Fruit fly (Drosophila melanogaster): ENCODE data around the gene CG11656.

CG11656 gene

DNA sequence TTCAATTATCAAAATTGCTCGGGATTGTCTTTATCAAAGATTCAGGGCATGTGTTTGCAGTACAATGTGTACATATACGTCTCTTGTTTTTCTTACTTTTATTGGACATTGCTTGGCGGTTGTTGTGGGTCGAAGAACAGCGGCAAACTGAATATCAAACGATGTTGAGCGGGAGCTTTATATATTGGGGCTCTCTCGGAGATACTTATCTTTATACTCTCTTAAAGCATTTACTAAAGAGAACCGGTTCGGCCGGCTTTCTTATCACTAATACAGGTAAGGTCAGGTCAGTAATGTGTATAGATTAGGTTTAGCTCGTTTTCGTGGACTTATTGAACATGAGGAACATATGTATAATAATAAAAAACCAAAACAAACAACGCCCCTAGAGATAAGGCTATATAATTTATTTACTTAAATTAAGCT is 41.6 kb downstream of the CG11656 start, which contains the start of gene CG7966 (continued):
- TF ChIP-seq Deaf1 (tag; optimal IDR thresholded peaks at IDR 0.05), result peak; percentile 34
- no peak for TF ChIP-seq Ada2b (GFP tag; IDR thresholded peaks at IDR 0.05)
- peak; percentile 2 for TF ChIP-seq odd (GFP tag; optimal IDR thresholded peaks at IDR 0.05)
- no peak for TF ChIP-seq Oaz (GFP tag; IDR thresholded peaks at IDR 0.05)
- TF ChIP-seq pros (GFP tag; optimal IDR thresholded peaks at IDR 0.05), result no peak
- TF ChIP-seq CG17612 (GFP tag; IDR thresholded peaks at IDR 0.05), result no peak
- peak; percentile 19 for TF ChIP-seq CG13296 (GFP tag; optimal IDR thresholded peaks at IDR 0.05)
- peak; percentile 2 for TF ChIP-seq BtbVII (GFP tag; optimal IDR thresholded peaks at IDR 0.05)
- TF ChIP-seq otp (GFP tag; IDR thresholded peaks at IDR 0.05), result 0 out of 3 replicates have a peak, but pooled peaks have one; percentile 41
- TF ChIP-seq ems (GFP tag; optimal IDR thresholded peaks at IDR 0.05), result no peak
- no peak for TF ChIP-seq croc (GFP tag; conservative IDR thresholded peaks at IDR 0.05)
- TF ChIP-seq CG33213 (GFP tag; optimal IDR thresholded peaks at IDR 0.05), result no peak
- no peak for TF ChIP-seq schlank (tag; optimal IDR thresholded peaks at IDR 0.05)
- no peak for TF ChIP-seq CG12942 (GFP tag; optimal IDR thresholded peaks at IDR 0.05)
- no peak for TF ChIP-seq pnt (GFP tag; optimal IDR thresholded peaks at IDR 0.05)
- no peak for TF ChIP-seq CG14441 (GFP tag; IDR thresholded peaks at IDR 0.05)
- peak; percentile 26; the same call in 1 of the 2 replicates for TF ChIP-seq Adf1 (GFP tag; IDR thresholded peaks at IDR 0.05)
- no peak for TF ChIP-seq MESR4 (GFP tag; optimal IDR thresholded peaks at IDR 0.05)
- no peak for TF ChIP-seq CG2199 (GFP tag; IDR thresholded peaks at IDR 0.05)
- no peak for TF ChIP-seq CG1529 (GFP tag; optimal IDR thresholded peaks at IDR 0.05)
- TF ChIP-seq seq (GFP tag; IDR thresholded peaks at IDR 0.05), result 0 out of 2 replicates have a peak, but pooled peaks have one; percentile 32
- TF ChIP-seq tna (GFP tag; IDR thresholded peaks at IDR 0.05; ENCODE audit: partially characterized antibody), result peak; percentile 30; the same call in 1 of the 2 replicates
- no peak for TF ChIP-seq insv (GFP tag; optimal IDR thresholded peaks at IDR 0.05)
- peak; percentile 76 for TF ChIP-seq CG11695 (GFP tag; IDR thresholded peaks at IDR 0.05)
- peak; percentile 97 for TF ChIP-seq grn (GFP tag; optimal IDR thresholded peaks at IDR 0.05)
- no peak for TF ChIP-seq CG8281 (tag; optimal IDR thresholded peaks at IDR 0.05)
- TF ChIP-seq fru (optimal IDR thresholded peaks at IDR 0.05), result no peak
- TF ChIP-seq Optix (GFP tag; IDR thresholded peaks at IDR 0.05), result no peak
- no peak for TF ChIP-seq CG14860 (GFP tag; IDR thresholded peaks at IDR 0.05; ENCODE audit: partially characterized antibody)
- no peak for TF ChIP-seq kni (GFP tag; optimal IDR thresholded peaks at IDR 0.05)
- TF ChIP-seq Sin3A (optimal IDR thresholded peaks at IDR 0.05), result no peak
- peak; percentile 52 for TF ChIP-seq CG7987 (GFP tag; optimal IDR thresholded peaks at IDR 0.05)
- TF ChIP-seq CG31388 (GFP tag; optimal IDR thresholded peaks at IDR 0.05), result no peak
- TF ChIP-seq CG17361 (GFP tag; IDR thresholded peaks at IDR 0.05), result 0 out of 3 replicates have a peak, but pooled peaks have one; percentile 6
- no peak for TF ChIP-seq slbo (GFP tag; IDR thresholded peaks at IDR 0.05)
- TF ChIP-seq CG4360 (GFP tag; IDR thresholded peaks at IDR 0.05), result no peak; the same call in 1 of the 2 replicates
- TF ChIP-seq fd102C (GFP tag; optimal IDR thresholded peaks at IDR 0.05), result no peak
- no peak for TF ChIP-seq Aef1 (GFP tag; IDR thresholded peaks at IDR 0.05)
- no peak for TF ChIP-seq lmd (GFP tag; IDR thresholded peaks at IDR 0.05)
- no peak for TF ChIP-seq Mes4 (GFP tag; optimal IDR thresholded peaks at IDR 0.05)
- TF ChIP-seq CG16815 (GFP tag; optimal IDR thresholded peaks at IDR 0.05), result no peak
- peak; percentile 40 for TF ChIP-seq Sox100B (GFP tag; optimal IDR thresholded peaks at IDR 0.05)
- TF ChIP-seq psq (GFP tag; optimal IDR thresholded peaks at IDR 0.05), result no peak
- TF ChIP-seq CG6175 (GFP tag; IDR thresholded peaks at IDR 0.05), result no peak
- TF ChIP-seq CG11696 (GFP tag; IDR thresholded peaks at IDR 0.05), result no peak
- no peak for TF ChIP-seq nerfin-1 (tag; optimal IDR thresholded peaks at IDR 0.05)
- TF ChIP-seq GATAe (GFP tag; conservative IDR thresholded peaks at IDR 0.05), result peak; percentile 16; the same call in 1 of the 2 replicates
- TF ChIP-seq CG17186 (GFP tag; optimal IDR thresholded peaks at IDR 0.05), result no peak
- peak; percentile 24 for TF ChIP-seq cg (GFP tag; optimal IDR thresholded peaks at IDR 0.05)
- TF ChIP-seq corto (GFP tag; optimal IDR thresholded peaks at IDR 0.05), result no peak
- no peak for TF ChIP-seq wor (GFP tag; IDR thresholded peaks at IDR 0.05)
- TF ChIP-seq gfzf (GFP tag; optimal IDR thresholded peaks at IDR 0.05), result no peak
- no peak for TF ChIP-seq Atf3 (GFP tag; optimal IDR thresholded peaks at IDR 0.05)

All from whole organism, embryonic.